Worm (Caenorhabditis elegans) whole organism, mixed stage, embryonic: Measurements from ENCODE around the gene ins-37.

Source experiments
- M03D4.4 ChIP-seq: sonication (generic microtip); optimal IDR thresholded peaks from 2 replicates; lab custom pipeline; 2017; ENCODE audit warnings: mild to moderate bottlenecking, missing genetic modification characterization, missing compliant biosample characterization
- bed-3 ChIP-seq: fragments of 200-800 bp; sonication (Bioruptor generic); optimal IDR thresholded peaks from 3 replicates; lab custom pipeline; 2018; ENCODE audit warnings: mild to moderate bottlenecking, missing genetic modification characterization, moderate library complexity, missing compliant biosample characterization
- ceh-39 ChIP-seq: fragments of 150-350 bp; optimal IDR thresholded peaks from 2 replicates; lab custom pipeline; 2014; ENCODE audit warnings: missing biosample characterization, missing genetic modification characterization
- ceh-43 ChIP-seq: fragments of 200-800 bp; sonication (Bioruptor generic); optimal IDR thresholded peaks from 2 replicates; lab custom pipeline; 2018; ENCODE audit warnings: mild to moderate bottlenecking, missing genetic modification characterization, moderate library complexity, missing compliant biosample characterization
- ceh-83 ChIP-seq: fragments of 200-800 bp; sonication (Bioruptor generic); optimal IDR thresholded peaks from 2 replicates; lab custom pipeline; 2018; ENCODE audit warnings: mild to moderate bottlenecking, missing genetic modification characterization, missing compliant biosample characterization
- ces-1 ChIP-seq: fragments of 150-350 bp; optimal IDR thresholded peaks from 2 replicates; lab custom pipeline; 2014; ENCODE audit warnings: missing biosample characterization, missing genetic modification reagents, missing genetic modification characterization
- cnd-1 ChIP-seq: fragments of 200-800 bp; sonication (Bioruptor generic); optimal IDR thresholded peaks from 2 replicates; lab custom pipeline; 2018; ENCODE audit warnings: mild to moderate bottlenecking, missing genetic modification characterization, missing compliant biosample characterization
- drap-1 ChIP-seq: fragments of 200-800 bp; sonication (Bioruptor generic); optimal IDR thresholded peaks from 3 replicates; lab custom pipeline; 2018; ENCODE audit warnings: mild to moderate bottlenecking, missing genetic modification characterization, missing compliant biosample characterization
- elt-1 ChIP-seq: sonication (generic microtip); optimal IDR thresholded peaks from 2 replicates; lab custom pipeline; 2017; ENCODE audit warnings: missing genetic modification characterization, mild to moderate bottlenecking, missing compliant biosample characterization, antibody characterized with exemption, moderate library complexity, borderline replicate concordance; ENCODE audit not compliant: insufficient read depth
- elt-3 ChIP-seq: fragments of 150-350 bp; optimal IDR thresholded peaks from 2 replicates; lab custom pipeline; 2014; ENCODE audit warnings: missing biosample characterization, missing genetic modification characterization
- flh-1 ChIP-seq: fragments of 200-800 bp; sonication (Bioruptor generic); optimal IDR thresholded peaks from 2 replicates; lab custom pipeline; 2018; ENCODE audit warnings: mild to moderate bottlenecking, missing genetic modification characterization, moderate library complexity, missing compliant biosample characterization
- ham-2 ChIP-seq: fragments of 200-800 bp; sonication (Bioruptor generic); optimal IDR thresholded peaks from 2 replicates; lab custom pipeline; 2018; ENCODE audit warnings: mild to moderate bottlenecking, missing genetic modification characterization, missing compliant biosample characterization
- lin-13 ChIP-seq: fragments of 150-350 bp; optimal IDR thresholded peaks from 2 replicates; lab custom pipeline; 2014; ENCODE audit warnings: missing biosample characterization, missing genetic modification characterization
- lin-32 ChIP-seq: fragments of 200-800 bp; sonication (Bioruptor generic); optimal IDR thresholded peaks from 2 replicates; lab custom pipeline; 2018; ENCODE audit warnings: mild to moderate bottlenecking, missing genetic modification characterization, missing compliant biosample characterization
- lsy-2 ChIP-seq: fragments of 150-350 bp; optimal IDR thresholded peaks from 2 replicates; lab custom pipeline; 2014; ENCODE audit warnings: missing biosample characterization, missing genetic modification characterization
- mep-1 ChIP-seq: fragments of 150-350 bp; optimal IDR thresholded peaks from 2 replicates; lab custom pipeline; 2017; ENCODE audit warnings: missing biosample characterization, missing genetic modification reagents, missing genetic modification characterization, inconsistent platforms
- mls-2 ChIP-seq: sonication (generic microtip); optimal IDR thresholded peaks from 2 replicates; lab custom pipeline; 2016; ENCODE audit warnings: mild to moderate bottlenecking, missing genetic modification characterization, moderate library complexity, missing compliant biosample characterization
- nhr-12 ChIP-seq: fragments of 150-350 bp; optimal IDR thresholded peaks from 2 replicates; lab custom pipeline; 2014; ENCODE audit warnings: missing biosample characterization, missing genetic modification characterization
- nhr-237 ChIP-seq: fragments of 150-350 bp; optimal IDR thresholded peaks from 2 replicates; lab custom pipeline; 2014; ENCODE audit warnings: missing biosample characterization, missing genetic modification characterization
- nhr-76 ChIP-seq: sonication (generic microtip); optimal IDR thresholded peaks from 2 replicates; lab custom pipeline; 2017; ENCODE audit warnings: missing biosample characterization, missing genetic modification characterization
- snpc-4 ChIP-seq: fragments of 150-350 bp; optimal IDR thresholded peaks from 2 replicates; lab custom pipeline; 2014; ENCODE audit warnings: missing biosample characterization, missing genetic modification characterization
- sptf-1 ChIP-seq: sonication (generic microtip); optimal IDR thresholded peaks from 2 replicates; lab custom pipeline; 2017; ENCODE audit warnings: mild to moderate bottlenecking, missing genetic modification characterization, moderate library complexity, missing compliant biosample characterization
- tbx-8 ChIP-seq: fragments of 200-800 bp; sonication (Bioruptor generic); optimal IDR thresholded peaks from 2 replicates; lab custom pipeline; 2018; ENCODE audit warnings: mild to moderate bottlenecking, missing genetic modification characterization, moderate library complexity, missing compliant biosample characterization
- unc-120 ChIP-seq: sonication (generic microtip); optimal IDR thresholded peaks from 2 replicates; lab custom pipeline; 2017; ENCODE audit warnings: missing genetic modification characterization, missing compliant biosample characterization; ENCODE audit not compliant: poor library complexity, severe bottlenecking
- unc-62 ChIP-seq: fragments of 150-350 bp; optimal IDR thresholded peaks from 2 replicates; lab custom pipeline; 2014; ENCODE audit warnings: missing biosample characterization, missing genetic modification reagents, missing genetic modification characterization
- zip-8 ChIP-seq: fragments of 150-350 bp; optimal IDR thresholded peaks from 2 replicates; lab custom pipeline; 2014; ENCODE audit warnings: missing biosample characterization, missing genetic modification characterization
- ztf-11 ChIP-seq: fragments of 150-350 bp; optimal IDR thresholded peaks from 2 replicates; lab custom pipeline; 2014; ENCODE audit warnings: missing biosample characterization, missing genetic modification characterization

The ins-37 gene

ce11 chrII:13813950-13814349, 22.0 kb downstream of the ins-37 start:
- TF ChIP-seq nhr-12 (no peak), drap-1 (no peak), nhr-76 (tag; lab: Kevin White, UChicago) (no peak), snpc-4 (tag; lab: Kevin White, UChicago) (no peak), unc-120 (tag; lab: Kevin White, UChicago) (no peak), ces-1 (GFP tag; lab: Kevin White, UChicago) (no peak), lsy-2 (tag; lab: Kevin White, UChicago) (no peak), elt-1 (tag; lab: Kevin White, UChicago) (no peak)

- TF ChIP-seq zip-8 (no peak), ces-1 (GFP tag; lab: Kevin White, UChicago) (peak; percentile 69)
- TF ChIP-seq, all 35 proteins: peak for 1
Measured at ce11 chrII:13813413-13813812, 22.5 kb downstream of the ins-37 start.

- TF ChIP-seq ces-1 (GFP tag; lab: Kevin White, UChicago) (peak; percentile 45), elt-1 (tag; lab: Kevin White, UChicago) (no peak)
Measured at ce11 chrII:13812335-13812734, 23.6 kb downstream of the ins-37 start.

- TF ChIP-seq lin-13 (tag; lab: Kevin White, UChicago) (no peak), nhr-237 (no peak), mls-2 (tag; lab: Kevin White, UChicago) (no peak), ztf-11 (tag; lab: Kevin White, UChicago) (no peak), elt-3 (tag; lab: Kevin White, UChicago) (no peak), nhr-12 (no peak), lin-32 (GFP tag; lab: Kevin White, UChicago) (no peak), sptf-1 (no peak)
Measured at ce11 chrII:13806269-13806668, 29.6 kb downstream of the ins-37 start.

- TF ChIP-seq sptf-1 = peak; percentile 39
- TF ChIP-seq mls-2 (tag; lab: Kevin White, UChicago) = no peak
- no peak for TF ChIP-seq lsy-2 (tag; lab: Kevin White, UChicago)
- no peak for TF ChIP-seq lin-32 (GFP tag; lab: Kevin White, UChicago)
- no peak for TF ChIP-seq drap-1
- no peak for TF ChIP-seq nhr-76 (tag; lab: Kevin White, UChicago)
- peak; percentile 8 for TF ChIP-seq ham-2 (GFP tag; lab: Kevin White, UChicago)
- TF ChIP-seq bed-3 (GFP tag; lab: Kevin White, UChicago) = no peak
- no peak for TF ChIP-seq mep-1 (tag; lab: Kevin White, UChicago)
Measured at ce11 chrII:13796312-13796711, 39.6 kb downstream of the ins-37 start.

- TF ChIP-seq cnd-1 (no peak), unc-62 (GFP tag; lab: Kevin White, UChicago) (no peak), sptf-1 (no peak), ceh-43 (GFP tag; lab: Kevin White, UChicago) (no peak), flh-1 (GFP tag; lab: Kevin White, UChicago) (no peak), M03D4.4 (tag; lab: Kevin White, UChicago) (no peak), ceh-39 (tag; lab: Kevin White, UChicago) (no peak), mep-1 (tag; lab: Kevin White, UChicago) (no peak), ces-1 (GFP tag; lab: Kevin White, UChicago) (no peak), zip-8 (no peak), nhr-76 (tag; lab: Kevin White, UChicago) (no peak), elt-3 (tag; lab: Kevin White, UChicago) (no peak), lin-13 (tag; lab: Kevin White, UChicago) (no peak), ceh-83 (GFP tag; lab: Kevin White, UChicago) (no peak), unc-120 (tag; lab: Kevin White, UChicago) (no peak), tbx-8 (GFP tag; lab: Kevin White, UChicago) (no peak)
Measured at ce11 chrII:13795160-13795559, 40.7 kb downstream of the ins-37 start.
